Worm (Caenorhabditis elegans): ENCODE results near the gene ZK121.2.

ZK121.2 gene

DNA sequence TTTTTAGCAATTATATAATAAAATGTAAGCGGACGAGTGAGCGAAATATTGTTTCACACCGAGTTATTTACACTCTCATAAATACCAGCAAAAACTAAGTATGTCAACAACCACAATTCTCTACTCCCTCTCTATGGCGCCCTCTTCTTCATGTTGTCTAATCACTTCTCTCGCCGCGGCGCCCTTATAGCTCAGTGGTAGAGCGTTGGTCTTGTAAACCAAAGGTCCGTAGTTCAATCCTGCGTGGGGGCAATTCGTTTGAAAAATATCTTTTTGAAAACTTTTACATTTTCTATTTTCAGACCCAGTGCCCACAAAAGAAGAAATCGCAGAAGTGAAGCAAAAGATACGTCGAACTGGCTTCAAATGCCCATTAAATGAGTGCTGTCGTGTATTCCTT is 35.8 kb upstream of the ZK121.2 start (continued):
- TF ChIP-seq R02D3.7 (tag; optimal IDR thresholded peaks at IDR 0.05) (no peak), snpc-1.2 (GFP tag; IDR thresholded peaks at IDR 0.05) (peak; percentile 91), jun-1 (tag; optimal IDR thresholded peaks at IDR 0.05) (no peak), Y75B8A.6 (GFP tag; IDR thresholded peaks at IDR 0.05) (peak; percentile 83; the same call in 1 of the 2 replicates), spr-1 (tag; optimal IDR thresholded peaks at IDR 0.05) (peak; percentile 69), hif-1 (tag; optimal IDR thresholded peaks at IDR 0.05) (peak; percentile 15 to 62), sdz-12 (GFP tag; optimal IDR thresholded peaks at IDR 0.05) (peak; percentile 92), ceh-32 (tag; optimal IDR thresholded peaks at IDR 0.05; ENCODE audit: poor library complexity) (no peak), zip-11 (GFP tag; IDR thresholded peaks at IDR 0.05) (peak; percentile 85; the same call in 1 of the 2 replicates), F26F4.8 (GFP tag; conservative IDR thresholded peaks at IDR 0.05) (peak; percentile 98), dmd-8 (GFP tag; IDR thresholded peaks at IDR 0.05) (peak; percentile 99), vab-7 (GFP tag; IDR thresholded peaks at IDR 0.05) (peak; percentile 89), mdt-29 (GFP tag; IDR thresholded peaks at IDR 0.05) (peak; percentile 44; the same call in 1 of the 2 replicates), arid-1 (GFP tag; conservative IDR thresholded peaks at IDR 0.05) (peak; percentile 95), Y5F2A.4 (GFP tag; optimal IDR thresholded peaks at IDR 0.05) (peak; percentile 79), nhr-11 (tag; optimal IDR thresholded peaks at IDR 0.05) (peak; percentile 20), lir-3 (tag; optimal IDR thresholded peaks at IDR 0.05) (peak; percentile 81), Y48G9A.11 (GFP tag; IDR thresholded peaks at IDR 0.05) (peak; percentile 90), nhr-48 (tag; optimal IDR thresholded peaks at IDR 0.05) (no peak), lin-1 (GFP tag; IDR thresholded peaks at IDR 0.05) (peak; percentile 84), F44E2.7 (GFP tag; IDR thresholded peaks at IDR 0.05) (peak; percentile 94), madf-9 (GFP tag; conservative IDR thresholded peaks at IDR 0.05) (peak; percentile 89), nhr-102 (tag; optimal IDR thresholded peaks at IDR 0.05) (peak; percentile 56), nhr-77 (tag; optimal IDR thresholded peaks at IDR 0.05) (peak; percentile 0), daf-19 (GFP tag; conservative IDR thresholded peaks at IDR 0.05) (peak; percentile 93), lin-29 (GFP tag; IDR thresholded peaks at IDR 0.05) (0 out of 2 replicates have a peak, but pooled peaks have one; percentile 46), lin-15B (tag; optimal IDR thresholded peaks at IDR 0.05) (no peak), mep-1 (tag; optimal IDR thresholded peaks at IDR 0.05) (peak; percentile 61), hlh-11 (tag; optimal IDR thresholded peaks at IDR 0.05) (no peak), pqm-1 (tag; optimal IDR thresholded peaks at IDR 0.05) (no peak), lim-7 (GFP tag; IDR thresholded peaks at IDR 0.05) (peak; percentile 99), tag-97 (GFP tag; IDR thresholded peaks at IDR 0.05) (no peak), lin-13 (GFP tag; optimal IDR thresholded peaks at IDR 0.05) (peak; percentile 54), ceh-62 (tag; optimal IDR thresholded peaks at IDR 0.05) (no peak), duxl-1 (tag; optimal IDR thresholded peaks at IDR 0.05; ENCODE audit: poor library complexity) (peak; percentile 83), attf-4 (tag; optimal IDR thresholded peaks at IDR 0.05) (no peak), ztf-7 (tag; optimal IDR thresholded peaks at IDR 0.05) (peak; percentile 63), mxl-3 (GFP tag; optimal IDR thresholded peaks at IDR 0.05) (peak; percentile 75), rbr-2 (tag; optimal IDR thresholded peaks at IDR 0.05) (peak; percentile 69), daf-8 (GFP tag; IDR thresholded peaks at IDR 0.05) (0 out of 2 replicates have a peak, but pooled peaks have one; percentile 65), snpc-4 (tag; optimal IDR thresholded peaks at IDR 0.05) (no peak), mdl-1 (tag; optimal IDR thresholded peaks at IDR 0.05) (no peak), ceh-20 (GFP tag; IDR thresholded peaks at IDR 0.05) (peak; percentile 68; the same call in 1 of the 2 replicates), hmg-1.1 (GFP tag; IDR thresholded peaks at IDR 0.05) (peak; percentile 92), lin-38 (GFP tag; IDR thresholded peaks at IDR 0.05) (peak; percentile 86), mes-2 (tag; optimal IDR thresholded peaks at IDR 0.05; ENCODE audit: poor library complexity, severe bottlenecking) (peak; percentile 81), dmd-9 (GFP tag; IDR thresholded peaks at IDR 0.05) (peak; percentile 77), T20F7.1 (GFP tag; optimal IDR thresholded peaks at IDR 0.05) (no peak), egl-27 (tag; optimal IDR thresholded peaks at IDR 0.05) (no peak), F49E8.2 (tag; optimal IDR thresholded peaks at IDR 0.05; ENCODE audit: borderline replicate concordance) (peak; percentile 61), T26A8.4 (GFP tag; IDR thresholded peaks at IDR 0.05) (peak; percentile 91)
